Fruit fly (Drosophila melanogaster) whole organism, prepupa: Measurements from ENCODE around the gene CG46426.

Experiments
- CG10631 ChIP-seq: fragments of 200-800 bp; sonication (Bioruptor generic); optimal IDR thresholded peaks from 2 replicates; lab custom pipeline; 2016; ENCODE audit warnings: missing biosample characterization, missing genetic modification characterization
- CG11294 ChIP-seq: fragments of 200-800 bp; sonication (Bioruptor generic); IDR thresholded peaks from 2 replicates; pipeline ENCODE4 v1.3.6; 2022; ENCODE audit warnings: missing biosample characterization, missing genetic modification characterization
- CG11902 ChIP-seq: fragments of 200-800 bp; sonication (Bioruptor generic); optimal IDR thresholded peaks from 3 replicates; lab custom pipeline; 2016; ENCODE audit warnings: missing biosample characterization, missing genetic modification characterization
- CG15336 ChIP-seq: fragments of 200-800 bp; sonication (Bioruptor generic); IDR thresholded peaks from 2 replicates; pipeline ENCODE4 v1.3.6; 2022; ENCODE audit warnings: missing biosample characterization, missing genetic modification characterization
- CG3032 ChIP-seq: fragments of 200-800 bp; optimal IDR thresholded peaks from 2 replicates; lab custom pipeline; 2019; ENCODE audit warnings: missing biosample characterization, mild to moderate bottlenecking, missing genetic modification characterization, moderate library complexity
- CG31627 ChIP-seq: fragments of 200-800 bp; sonication (Bioruptor generic); optimal IDR thresholded peaks from 3 replicates; lab custom pipeline; 2016; ENCODE audit warnings: missing biosample characterization, missing genetic modification characterization
- CG32006 ChIP-seq: fragments of 200-800 bp; sonication (Bioruptor generic); optimal IDR thresholded peaks from 3 replicates; lab custom pipeline; 2017; ENCODE audit warnings: missing biosample characterization, mild to moderate bottlenecking, missing genetic modification characterization
- CG3919 ChIP-seq: fragments of 200-800 bp; sonication (Bioruptor generic); optimal IDR thresholded peaks from 3 replicates; lab custom pipeline; 2016; ENCODE audit warnings: missing biosample characterization, missing genetic modification characterization
- CG4318 ChIP-seq: fragments of 200-800 bp; sonication (Bioruptor generic); optimal IDR thresholded peaks from 3 replicates; lab custom pipeline; 2017; ENCODE audit warnings: missing biosample characterization, mild to moderate bottlenecking, missing genetic modification characterization
- CG6276 ChIP-seq: fragments of 200-800 bp; sonication (Bioruptor generic); optimal IDR thresholded peaks from 2 replicates; lab custom pipeline; 2017; ENCODE audit warnings: missing biosample characterization, mild to moderate bottlenecking, missing genetic modification characterization
- CG6808 ChIP-seq: fragments of 200-800 bp; sonication (Bioruptor generic); optimal IDR thresholded peaks from 3 replicates; lab custom pipeline; 2017; ENCODE audit warnings: missing biosample characterization, missing genetic modification characterization, mild to moderate bottlenecking, moderate library complexity, missing genetic modification reagents
- CG7368 ChIP-seq: fragments of 200-800 bp; sonication (Bioruptor generic); optimal IDR thresholded peaks from 3 replicates; lab custom pipeline; 2016; ENCODE audit warnings: missing biosample characterization, missing genetic modification characterization
- CG8632 ChIP-seq: fragments of 200-800 bp; sonication (Bioruptor generic); optimal IDR thresholded peaks from 3 replicates; lab custom pipeline; 2016; ENCODE audit warnings: missing biosample characterization, missing genetic modification characterization
- CG9139 ChIP-seq: fragments of 200-800 bp; sonication (Bioruptor generic); optimal IDR thresholded peaks from 3 replicates; lab custom pipeline; 2017; ENCODE audit warnings: missing biosample characterization, mild to moderate bottlenecking, missing genetic modification characterization
- Eip75B ChIP-seq: fragments of 200-800 bp; sonication (Bioruptor generic); optimal IDR thresholded peaks from 3 replicates; lab custom pipeline; 2016; ENCODE audit warnings: missing biosample characterization, missing genetic modification characterization
- Eip78C ChIP-seq: fragments of 200-800 bp; sonication (Bioruptor generic); peaks from one replicate; lab custom pipeline; 2016; ENCODE audit warnings: missing biosample characterization, missing genetic modification characterization
- Ets96B ChIP-seq: fragments of 200-800 bp; optimal IDR thresholded peaks from 2 replicates; lab custom pipeline; 2019; ENCODE audit warnings: missing biosample characterization, mild to moderate bottlenecking, missing genetic modification characterization, moderate library complexity
- Gug ChIP-seq: fragments of 200-800 bp; sonication (Bioruptor generic); IDR thresholded peaks from 2 replicates; pipeline ENCODE4 v1.3.6; 2022; ENCODE audit warnings: missing biosample characterization, missing genetic modification characterization
- OdsH ChIP-seq: fragments of 200-800 bp; sonication (Bioruptor generic); optimal IDR thresholded peaks from 3 replicates; lab custom pipeline; 2016; ENCODE audit warnings: missing biosample characterization, missing genetic modification characterization
- Smox ChIP-seq: fragments of 200-800 bp; sonication (Bioruptor generic); optimal IDR thresholded peaks from 3 replicates; lab custom pipeline; 2016; ENCODE audit warnings: missing biosample characterization, missing genetic modification characterization
- Sox102F ChIP-seq: fragments of 200-800 bp; sonication (Bioruptor generic); optimal IDR thresholded peaks from 2 replicates; lab custom pipeline; 2016; ENCODE audit warnings: missing biosample characterization, mild to moderate bottlenecking, missing genetic modification characterization
- Sox14 ChIP-seq: fragments of 200-800 bp; sonication (Bioruptor generic); optimal IDR thresholded peaks from 3 replicates; lab custom pipeline; 2016; ENCODE audit warnings: missing biosample characterization, missing genetic modification characterization
- Sox15 ChIP-seq: fragments of 200-800 bp; sonication (Bioruptor generic); optimal IDR thresholded peaks from 3 replicates; lab custom pipeline; 2016; ENCODE audit warnings: missing biosample characterization, missing genetic modification characterization
- achi ChIP-seq: fragments of 200-800 bp; sonication (Bioruptor generic); optimal IDR thresholded peaks from 3 replicates; lab custom pipeline; 2016; ENCODE audit warnings: missing biosample characterization, missing genetic modification characterization
- acj6 ChIP-seq: fragments of 200-800 bp; sonication (Bioruptor generic); optimal IDR thresholded peaks from 3 replicates; lab custom pipeline; 2016; ENCODE audit warnings: missing biosample characterization, missing genetic modification characterization
- cyc ChIP-seq: fragments of 200-800 bp; sonication (Bioruptor generic); optimal IDR thresholded peaks from 3 replicates; lab custom pipeline; 2016; ENCODE audit warnings: missing biosample characterization, missing genetic modification characterization
- dac ChIP-seq: fragments of 200-800 bp; sonication (Bioruptor generic); optimal IDR thresholded peaks from 2 replicates; lab custom pipeline; 2017; ENCODE audit warnings: missing biosample characterization, mild to moderate bottlenecking, missing genetic modification characterization
- dsx ChIP-seq: fragments of 200-800 bp; optimal IDR thresholded peaks from 3 replicates; lab custom pipeline; 2019; ENCODE audit warnings: missing biosample characterization, mild to moderate bottlenecking, missing genetic modification characterization, moderate library complexity; ENCODE audit not compliant: poor library complexity, severe bottlenecking
- eg ChIP-seq: fragments of 200-800 bp; sonication (Bioruptor generic); IDR thresholded peaks from 3 replicates; pipeline ENCODE4 v1.3.6; 2022; ENCODE audit warnings: missing biosample characterization, missing genetic modification characterization
- fd59A ChIP-seq: fragments of 200-800 bp; sonication (Bioruptor generic); optimal IDR thresholded peaks from 2 replicates; lab custom pipeline; 2017; ENCODE audit warnings: missing biosample characterization, mild to moderate bottlenecking, missing genetic modification characterization, missing genetic modification reagents
- fd85E ChIP-seq: fragments of 200-800 bp; sonication (Bioruptor generic); optimal IDR thresholded peaks from 3 replicates; lab custom pipeline; 2016; ENCODE audit warnings: missing biosample characterization, missing genetic modification characterization
- fkh ChIP-seq: fragments of 200-800 bp; sonication (Bioruptor generic); optimal IDR thresholded peaks from 3 replicates; lab custom pipeline; 2017; ENCODE audit warnings: missing biosample characterization, mild to moderate bottlenecking, missing genetic modification characterization, moderate library complexity
- lz ChIP-seq: fragments of 200-800 bp; sonication (Bioruptor generic); optimal IDR thresholded peaks from 3 replicates; lab custom pipeline; 2016; ENCODE audit warnings: missing biosample characterization, missing genetic modification characterization
- pdm3 ChIP-seq: fragments of 200-800 bp; sonication (Bioruptor generic); optimal IDR thresholded peaks from 3 replicates; lab custom pipeline; 2016; ENCODE audit warnings: missing biosample characterization, missing genetic modification characterization
- salr ChIP-seq, 2 experiments: fragments of 200-800 bp; sonication (Bioruptor generic); optimal IDR thresholded peaks; 3 replicates each; lab custom pipeline; 2016 to 2018; ENCODE audit warnings: missing biosample characterization in 2 of 2, missing genetic modification characterization in 2 of 2, mild to moderate bottlenecking in 1 of 2
- spab ChIP-seq: fragments of 200-800 bp; sonication (Bioruptor generic); optimal IDR thresholded peaks from 2 replicates; lab custom pipeline; 2017; ENCODE audit warnings: missing biosample characterization, mild to moderate bottlenecking, missing genetic modification characterization, missing genetic modification reagents
- ss ChIP-seq, 2 experiments: fragments of 200-800 bp; sonication (Bioruptor generic); optimal IDR thresholded peaks; 2 replicates in 1 of 2; 3 replicates in 1 of 2; lab custom pipeline; 2017 to 2018; ENCODE audit warnings: mild to moderate bottlenecking in 2 of 2, missing biosample characterization in 2 of 2, missing genetic modification characterization in 2 of 2, moderate library complexity in 1 of 2
- topi ChIP-seq: fragments of 200-800 bp; sonication (Bioruptor generic); optimal IDR thresholded peaks from 3 replicates; lab custom pipeline; 2016; ENCODE audit warnings: missing biosample characterization, missing genetic modification characterization
- vri ChIP-seq: fragments of 200-800 bp; sonication (Bioruptor generic); optimal IDR thresholded peaks from 3 replicates; lab custom pipeline; 2016; ENCODE audit warnings: missing biosample characterization, mild to moderate bottlenecking, missing genetic modification characterization

CG46426 gene

DNA sequence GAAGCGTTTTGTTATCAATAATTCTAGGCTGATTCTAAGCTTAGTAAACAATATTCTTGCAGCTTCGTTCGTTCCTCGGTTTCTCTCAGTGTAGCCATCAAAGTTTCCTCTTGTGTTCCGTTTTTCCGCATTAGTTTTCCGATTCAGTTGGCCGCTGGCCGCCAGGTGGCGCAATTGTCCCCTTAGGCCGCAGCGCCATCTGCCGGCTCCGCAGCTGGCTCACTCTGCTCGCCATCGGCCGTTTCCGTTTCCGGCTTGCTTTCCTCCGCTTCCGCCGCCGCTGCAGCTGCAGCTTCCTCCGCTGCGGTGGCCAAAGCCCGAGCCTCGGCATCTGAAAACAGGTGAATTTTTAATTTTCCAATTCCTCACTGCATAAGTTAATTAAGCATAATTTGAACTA is 26.3 kb upstream of the CG46426 start (continued):
- peak; percentile 66 for TF ChIP-seq pdm3 (GFP tag; lab: Kevin White, UChicago)
- TF ChIP-seq CG6808 (GFP tag; lab: Kevin White, UChicago): peak; percentile 75
- TF ChIP-seq Sox14: no peak
- TF ChIP-seq CG9139 (GFP tag; lab: Kevin White, UChicago): peak; percentile 81
- peak; percentile 40 to 58 for TF ChIP-seq salr (GFP tag; optimal IDR thresholded peaks at IDR 0.05; lab: Kevin White, UChicago)
- TF ChIP-seq CG32006 (GFP tag; lab: Kevin White, UChicago): peak; percentile 47
- TF ChIP-seq dsx: peak; percentile 24
- peak; percentile 62 for TF ChIP-seq achi (GFP tag; lab: Kevin White, UChicago)
- TF ChIP-seq Sox15 (GFP tag; lab: Kevin White, UChicago): no peak
- TF ChIP-seq fkh (GFP tag; lab: Kevin White, UChicago): peak; percentile 89
- peak; percentile 88 for TF ChIP-seq CG3919 (GFP tag; lab: Kevin White, UChicago)
- peak; percentile 50 for TF ChIP-seq acj6 (GFP tag; lab: Kevin White, UChicago)
- TF ChIP-seq CG4318 (GFP tag; lab: Kevin White, UChicago): peak; percentile 46
- peak; percentile 94 for TF ChIP-seq Eip78C (GFP tag; lab: Kevin White, UChicago)
- TF ChIP-seq Ets96B (tag; lab: Kevin White, UChicago): peak; percentile 47
- TF ChIP-seq OdsH (GFP tag; lab: Kevin White, UChicago): peak; percentile 66
- TF ChIP-seq Eip75B (GFP tag; lab: Kevin White, UChicago): peak; percentile 69
- TF ChIP-seq vri: peak; percentile 17
- no peak for TF ChIP-seq Sox102F (GFP tag; lab: Kevin White, UChicago)
- peak; percentile 20 for TF ChIP-seq fd85E
- peak; percentile 60 for TF ChIP-seq topi (GFP tag; lab: Kevin White, UChicago)
- peak; percentile 75 for TF ChIP-seq spab (GFP tag; lab: Kevin White, UChicago)
- peak; percentile 79 for TF ChIP-seq eg
- peak; percentile 62 for TF ChIP-seq CG3032 (tag; lab: Kevin White, UChicago)
- TF ChIP-seq lz (GFP tag; lab: Kevin White, UChicago): peak; percentile 38
- no peak for TF ChIP-seq CG11902
- peak; percentile 3 for TF ChIP-seq CG10631
- peak; percentile 53 for TF ChIP-seq fd59A

DNA sequence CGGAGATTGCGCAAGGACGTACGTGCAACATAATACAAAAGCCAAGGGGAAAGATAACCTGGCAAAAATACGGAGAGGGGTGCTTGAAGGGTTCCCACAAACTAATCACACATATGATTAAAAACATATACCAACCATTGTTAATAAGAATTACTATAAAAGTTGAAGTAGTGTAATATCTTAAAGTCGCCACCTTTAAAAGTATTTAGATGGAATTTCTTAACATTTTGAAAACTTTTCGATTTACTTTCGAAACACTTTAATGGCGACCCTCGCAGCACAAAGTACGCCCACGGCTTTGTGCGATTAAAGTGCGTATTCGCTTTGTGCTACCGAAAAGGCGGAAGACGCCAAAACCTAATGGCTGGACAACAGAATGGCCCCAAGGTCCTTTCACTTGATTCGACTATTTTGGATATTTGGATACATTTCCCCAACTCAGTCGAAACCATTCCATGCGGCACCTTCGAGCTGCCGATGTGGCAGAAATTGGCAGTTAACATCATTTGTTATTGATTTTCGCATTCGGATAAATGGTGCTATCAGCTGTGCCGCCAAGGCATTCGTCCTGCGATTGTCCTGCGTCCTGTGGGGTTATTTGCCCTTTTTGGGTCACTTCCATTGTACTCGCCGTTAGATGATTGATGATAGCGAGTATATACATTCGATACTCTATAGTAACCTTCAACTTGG is 19.0 kb upstream of the CG46426 start:
- TF ChIP-seq CG7368 (GFP tag; lab: Kevin White, UChicago) (no peak), CG11294 (no peak), CG32006 (GFP tag; lab: Kevin White, UChicago) (no peak), lz (GFP tag; lab: Kevin White, UChicago) (no peak), Smox (GFP tag; lab: Kevin White, UChicago) (no peak), CG15336 (GFP tag; lab: Robert Waterston, UW) (no peak), CG11902 (no peak), CG8632 (GFP tag; lab: Kevin White, UChicago) (no peak), CG6276 (GFP tag; lab: Kevin White, UChicago) (no peak), fkh (GFP tag; lab: Kevin White, UChicago) (no peak), CG9139 (GFP tag; lab: Kevin White, UChicago) (no peak), fd85E (no peak), topi (GFP tag; lab: Kevin White, UChicago) (no peak), pdm3 (GFP tag; lab: Kevin White, UChicago) (no peak), dac (GFP tag; lab: Kevin White, UChicago) (no peak), ss (GFP tag; optimal IDR thresholded peaks at IDR 0.05; lab: Kevin White, UChicago) (no peak), CG3032 (tag; lab: Kevin White, UChicago) (no peak), Gug (GFP tag; lab: Robert Waterston, UW) (no peak)

DNA sequence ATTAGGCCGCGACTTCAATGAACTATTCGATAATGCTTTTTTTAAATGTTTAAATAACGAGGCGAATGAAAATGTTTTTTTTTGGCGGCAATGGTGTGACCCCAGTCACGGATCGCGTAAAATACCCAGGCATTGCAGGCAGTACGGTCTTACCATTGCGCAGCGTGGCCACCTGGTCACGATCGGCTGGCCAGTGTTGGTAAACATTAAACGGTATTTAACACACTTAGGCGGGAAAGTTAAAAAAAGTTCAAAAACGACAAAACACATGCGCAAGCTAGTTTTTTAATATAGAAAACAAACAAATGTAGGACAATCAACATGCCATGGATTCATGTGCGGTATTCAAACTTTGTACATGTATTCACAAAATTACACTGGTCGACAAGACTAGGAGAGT is 13.4 kb upstream of the CG46426 start, which contains the start of gene esc:
esc (minus strand) TSS at position 129 of the 400 bp plus-strand sequence.
- TF ChIP-seq Sox14 (peak; percentile 21), vri (no peak), CG8632 (GFP tag; lab: Kevin White, UChicago) (no peak), cyc (GFP tag; lab: Kevin White, UChicago) (peak; percentile 28), CG31627 (GFP tag; lab: Kevin White, UChicago) (peak; percentile 26)
